Fruit fly (Drosophila melanogaster): Measurements from ENCODE around the gene CG34043.

dm6 chr2L:10321612-10322011, 40.9 kb upstream of the CG34043 start:
- TF ChIP-seq CG13624 (GFP tag; optimal IDR thresholded peaks at IDR 0.05): no peak
- TF ChIP-seq CG12219 (GFP tag; optimal IDR thresholded peaks at IDR 0.05): no peak
- TF ChIP-seq cato (GFP tag; optimal IDR thresholded peaks at IDR 0.05; ENCODE audit: borderline replicate concordance): no peak
- TF ChIP-seq CG2129 (GFP tag; IDR thresholded peaks at IDR 0.05; ENCODE audit: partially characterized antibody): no peak
- TF ChIP-seq Sin3A (optimal IDR thresholded peaks at IDR 0.05): no peak
